Worm (Caenorhabditis elegans): ENCODE data around the gene spr-2.

- TF ChIP-seq ceh-36 (tag; optimal IDR thresholded peaks at IDR 0.05) (no peak), ama-1 (optimal IDR thresholded peaks at IDR 0.05) (no peak), flt-1 (GFP tag; IDR thresholded peaks at IDR 0.05) (no peak)
Measured at ce11 chrIV:8886228-8886627, 5.0 kb upstream of the spr-2 start, which contains the start of gene C09G9.5.

All from whole organism, early embryonic.